Fruit fly (Drosophila melanogaster): ENCODE data around the gene Kebab.

Kebab gene

dm6 chr2L:2037551-2038252 is 7.6 kb upstream of the Kebab start (continued):
- peak; percentile 89 for TF ChIP-seq CG17186 (GFP tag; optimal IDR thresholded peaks at IDR 0.05)
- no peak for TF ChIP-seq gt (GFP tag; IDR thresholded peaks at IDR 0.05)
- TF ChIP-seq CG11560 (tag; IDR thresholded peaks at IDR 0.05), result peak; percentile 62; the same call in 2 of the 3 replicates
- peak; percentile 89 for TF ChIP-seq vnd (GFP tag; IDR thresholded peaks at IDR 0.05; ENCODE audit: partially characterized antibody)
- peak; percentile 56 for TF ChIP-seq nom (GFP tag; optimal IDR thresholded peaks at IDR 0.05)
- TF ChIP-seq sna (GFP tag; IDR thresholded peaks at IDR 0.05; ENCODE audit: partially characterized antibody), result peak; percentile 82
- TF ChIP-seq CG34422 (GFP tag; IDR thresholded peaks at IDR 0.05), result peak; percentile 74; the same call in 2 of the 3 replicates
- TF ChIP-seq CG3838 (GFP tag; optimal IDR thresholded peaks at IDR 0.05), result no peak
- TF ChIP-seq Opbp (GFP tag; IDR thresholded peaks at IDR 0.05; ENCODE audit: partially characterized antibody), result peak; percentile 95
- peak; percentile 84 for TF ChIP-seq CG3847 (GFP tag; IDR thresholded peaks at IDR 0.05)
- TF ChIP-seq phol (tag; optimal IDR thresholded peaks at IDR 0.05), result peak; percentile 62
- TF ChIP-seq Lpt (GFP tag; optimal IDR thresholded peaks at IDR 0.05), result no peak
- TF ChIP-seq bcd (GFP tag; optimal IDR thresholded peaks at IDR 0.05), result peak; percentile 37
- peak; percentile 97 for TF ChIP-seq amos (GFP tag; IDR thresholded peaks at IDR 0.05; ENCODE audit: partially characterized antibody)
- TF ChIP-seq CG13624 (GFP tag; optimal IDR thresholded peaks at IDR 0.05), result peak; percentile 56
- TF ChIP-seq zfh2 (GFP tag; optimal IDR thresholded peaks at IDR 0.05), result peak; percentile 34
- TF ChIP-seq CG32532 (GFP tag; IDR thresholded peaks at IDR 0.05), result peak; percentile 38; the same call in 1 of the 2 replicates
- TF ChIP-seq CG10654 (GFP tag; optimal IDR thresholded peaks at IDR 0.05), result peak; percentile 2
- TF ChIP-seq CG30403 (GFP tag; optimal IDR thresholded peaks at IDR 0.05), result peak; percentile 47
- TF ChIP-seq Elba2 (GFP tag; optimal IDR thresholded peaks at IDR 0.05), result peak; percentile 80
- TF ChIP-seq dpn (GFP tag; optimal IDR thresholded peaks at IDR 0.05), result peak; percentile 13 to 38
- TF ChIP-seq B-H2 (GFP tag; optimal IDR thresholded peaks at IDR 0.05), result peak; percentile 29
- peak; percentile 91 for TF ChIP-seq CG6791 (GFP tag; IDR thresholded peaks at IDR 0.05; ENCODE audit: partially characterized antibody)
- TF ChIP-seq CG17829 (tag; optimal IDR thresholded peaks at IDR 0.05), result peak; percentile 56
- TF ChIP-seq Dref (GFP tag; IDR thresholded peaks at IDR 0.05), result peak; percentile 97
- TF ChIP-seq CG42726 (GFP tag; IDR thresholded peaks at IDR 0.05; ENCODE audit: partially characterized antibody), result peak; percentile 97
- peak; percentile 19 for TF ChIP-seq NC2β (GFP tag; optimal IDR thresholded peaks at IDR 0.05)
- no peak for TF ChIP-seq fd3F (GFP tag; optimal IDR thresholded peaks at IDR 0.05)
- no peak for TF ChIP-seq Blimp-1 (GFP tag; optimal IDR thresholded peaks at IDR 0.05)
- peak; percentile 81 for TF ChIP-seq HLH4C (GFP tag; IDR thresholded peaks at IDR 0.05; ENCODE audit: partially characterized antibody)
- TF ChIP-seq Stat92E (GFP tag; optimal IDR thresholded peaks at IDR 0.05), result peak in 2 of 3 experiments; percentile 6 to 57
- TF ChIP-seq CG17912 (GFP tag; optimal IDR thresholded peaks at IDR 0.05), result no peak
- peak; percentile 16 for TF ChIP-seq CG9817 (tag; optimal IDR thresholded peaks at IDR 0.05)
- TF ChIP-seq CG9932 (GFP tag; IDR thresholded peaks at IDR 0.05), result peak; percentile 61
- TF ChIP-seq bbx (GFP tag; IDR thresholded peaks at IDR 0.05; ENCODE audit: partially characterized antibody), result peak; percentile 90
- peak; percentile 85 for TF ChIP-seq zen2 (GFP tag; IDR thresholded peaks at IDR 0.05; ENCODE audit: partially characterized antibody)
- no peak for TF ChIP-seq tx (GFP tag; optimal IDR thresholded peaks at IDR 0.05)
- TF ChIP-seq ssp (GFP tag; IDR thresholded peaks at IDR 0.05), result peak; percentile 31; the same call in 1 of the 2 replicates
- TF ChIP-seq nerfin-1 (tag; optimal IDR thresholded peaks at IDR 0.05), result peak; percentile 72
- peak; percentile 92 for TF ChIP-seq CG4617 (GFP tag; optimal IDR thresholded peaks at IDR 0.05; ENCODE audit: borderline replicate concordance)
- peak; percentile 91 for TF ChIP-seq CG17385 (GFP tag; optimal IDR thresholded peaks at IDR 0.05)
- TF ChIP-seq CG10321 (GFP tag; IDR thresholded peaks at IDR 0.05), result no peak
- TF ChIP-seq Med (GFP tag), result peak; percentile 90
- peak; percentile 29 for TF ChIP-seq Max (GFP tag; optimal IDR thresholded peaks at IDR 0.05)
- TF ChIP-seq Pdp1 (GFP tag; optimal IDR thresholded peaks at IDR 0.05), result peak in 1 of 2 experiments; percentile 98
- TF ChIP-seq CG13123 (GFP tag; optimal IDR thresholded peaks at IDR 0.05), result peak; percentile 39
- peak; percentile 15 for TF ChIP-seq pb (GFP tag; optimal IDR thresholded peaks at IDR 0.05)
- TF ChIP-seq CG5953 (GFP tag; IDR thresholded peaks at IDR 0.05), result no peak

Data from whole organism, embryonic.